Worm (Caenorhabditis elegans) whole organism, early embryonic: Measurements from ENCODE around the gene tftc-1.
A peak's percentile ranks its signal among the peaks of the same experiment; 100 is the strongest.

ENCODE experiments used
- B0310.2 ChIP-seq: sonication (generic microtip); optimal IDR thresholded peaks from 2 replicates; lab custom pipeline; 2016; ENCODE audit warnings: mild to moderate bottlenecking, missing genetic modification characterization, missing compliant biosample characterization
- F13C5.2 ChIP-seq: sonication (generic microtip); optimal IDR thresholded peaks from 2 replicates; lab custom pipeline; 2017; ENCODE audit warnings: mild to moderate bottlenecking, missing genetic modification characterization, inconsistent platforms, missing compliant biosample characterization
- aly-1 ChIP-seq: sonication (generic microtip); optimal IDR thresholded peaks from 2 replicates; lab custom pipeline; 2016; ENCODE audit warnings: missing genetic modification characterization, missing compliant biosample characterization
- ama-1 ChIP-seq: fragments of 150-350 bp; optimal IDR thresholded peaks from 2 replicates; lab custom pipeline; 2014
- ceh-13 ChIP-seq: fragments of 200-800 bp; sonication (Bioruptor generic); optimal IDR thresholded peaks from 2 replicates; lab custom pipeline; 2018; ENCODE audit warnings: mild to moderate bottlenecking, missing genetic modification characterization, missing compliant biosample characterization
- ceh-36 ChIP-seq: sonication (generic microtip); optimal IDR thresholded peaks from 2 replicates; lab custom pipeline; 2016; ENCODE audit warnings: missing genetic modification characterization, inconsistent platforms, missing compliant biosample characterization
- ets-7 ChIP-seq: sonication (generic microtip); optimal IDR thresholded peaks from 2 replicates; lab custom pipeline; 2016; ENCODE audit warnings: missing genotype, missing genetic modification characterization, missing compliant biosample characterization
- flt-1 ChIP-seq: fragments of 200-800 bp; sonication (Bioruptor generic); IDR thresholded peaks from 2 replicates; pipeline ENCODE4 v1.3.6; 2022; ENCODE audit warnings: missing genetic modification characterization, missing compliant biosample characterization
- hmbx-1 ChIP-seq: sonication (generic microtip); optimal IDR thresholded peaks from 2 replicates; lab custom pipeline; 2016; ENCODE audit warnings: mild to moderate bottlenecking, missing genetic modification characterization, missing compliant biosample characterization
- hmg-4 ChIP-seq: fragments of 200-800 bp; sonication (Bioruptor generic); optimal IDR thresholded peaks from 2 replicates; lab custom pipeline; 2018; ENCODE audit warnings: mild to moderate bottlenecking, missing genetic modification characterization, missing compliant biosample characterization
- hnd-1 ChIP-seq: sonication (generic microtip); optimal IDR thresholded peaks from 2 replicates; lab custom pipeline; 2016; ENCODE audit warnings: missing genetic modification characterization, missing compliant biosample characterization
- pes-1 ChIP-seq: fragments of 200-800 bp; sonication (Bioruptor generic); IDR thresholded peaks from 2 replicates; pipeline ENCODE4 v1.3.6; 2022; ENCODE audit warnings: missing genetic modification reagents, missing genetic modification characterization, missing compliant biosample characterization
- scrt-1 ChIP-seq: fragments of 200-800 bp; sonication (Bioruptor generic); IDR thresholded peaks from 2 replicates; pipeline ENCODE4 v1.3.6; 2022; ENCODE audit warnings: missing genetic modification characterization, missing compliant biosample characterization
- sea-1 ChIP-seq: fragments of 200-800 bp; sonication (Bioruptor generic); conservative IDR thresholded peaks from 2 replicates; pipeline ENCODE4 v1.3.6; 2022; ENCODE audit warnings: missing genetic modification characterization, missing compliant biosample characterization
- tbx-11 ChIP-seq: fragments of 200-800 bp; sonication (Bioruptor generic); IDR thresholded peaks from 2 replicates; pipeline ENCODE4 v1.3.6; 2022; ENCODE audit warnings: missing genetic modification characterization, missing compliant biosample characterization
- tbx-37 ChIP-seq: fragments of 200-800 bp; sonication (Bioruptor generic); conservative IDR thresholded peaks from 2 replicates; pipeline ENCODE4 v1.3.6; 2022; ENCODE audit warnings: missing genetic modification reagents, missing genetic modification characterization, missing compliant biosample characterization
- tra-4 ChIP-seq: sonication (generic microtip); optimal IDR thresholded peaks from 2 replicates; lab custom pipeline; 2017; ENCODE audit warnings: missing genetic modification characterization, missing compliant biosample characterization

Gene tftc-1

ce11 chrIV:2400651-2401050 lies 51.6 kb downstream of the tftc-1 start:
- TF ChIP-seq flt-1 (GFP tag; lab: Robert Waterston, UW): no peak
- no peak for TF ChIP-seq pes-1 (GFP tag; lab: Robert Waterston, UW)
- no peak for TF ChIP-seq sea-1 (GFP tag; lab: Robert Waterston, UW)
- no peak for TF ChIP-seq scrt-1 (GFP tag; lab: Robert Waterston, UW)
- TF ChIP-seq tra-4 (tag; lab: Kevin White, UChicago): no peak
- TF ChIP-seq hmbx-1: no peak
- TF ChIP-seq F13C5.2 (tag; lab: Kevin White, UChicago): no peak
- TF ChIP-seq tbx-37: no peak
- no peak for TF ChIP-seq tbx-11 (GFP tag; lab: Robert Waterston, UW)
- TF ChIP-seq hmg-4 (GFP tag; lab: Kevin White, UChicago): no peak
- TF ChIP-seq aly-1 (tag; lab: Kevin White, UChicago): no peak
- TF ChIP-seq ceh-36 (tag; lab: Kevin White, UChicago): no peak
- TF ChIP-seq ets-7 (tag; lab: Kevin White, UChicago): no peak
- no peak for TF ChIP-seq B0310.2 (tag; lab: Kevin White, UChicago)

- TF ChIP-seq tra-4 (tag; lab: Kevin White, UChicago) (no peak), ceh-36 (tag; lab: Kevin White, UChicago) (peak; percentile 97)
Observed at ce11 chrIV:2403374-2403773, 54.3 kb downstream of the tftc-1 start.

ce11 chrIV:2407704-2408103 lies 58.6 kb downstream of the tftc-1 start:
- no peak for TF ChIP-seq aly-1 (tag; lab: Kevin White, UChicago)
- no peak for TF ChIP-seq tbx-11 (GFP tag; lab: Robert Waterston, UW)
- no peak for TF ChIP-seq ets-7 (tag; lab: Kevin White, UChicago)

DNA sequence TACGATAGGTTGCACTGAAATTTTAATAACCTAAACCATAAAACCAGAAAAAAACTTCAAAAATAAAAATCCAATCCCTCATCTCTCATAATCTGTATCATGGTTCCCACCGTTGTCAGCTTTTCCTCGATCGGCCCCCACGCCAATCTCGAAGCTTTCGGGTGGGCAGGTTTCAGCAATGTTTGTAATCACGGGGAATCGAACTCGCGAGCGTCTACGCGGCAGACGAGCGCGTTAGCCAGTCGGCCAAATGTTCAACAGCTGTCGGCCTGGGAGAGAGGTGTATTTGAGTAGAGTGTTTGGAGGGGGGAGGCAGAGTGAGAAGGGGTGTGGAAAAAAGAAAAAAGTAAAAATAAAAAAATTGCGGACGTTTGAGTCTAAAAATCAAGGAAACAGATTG lies 59.4 kb downstream of the tftc-1 start:
- peak; percentile 98 for TF ChIP-seq F13C5.2 (tag; lab: Kevin White, UChicago)
- TF ChIP-seq B0310.2 (tag; lab: Kevin White, UChicago): peak; percentile 83
- peak; percentile 90 for TF ChIP-seq tbx-11 (GFP tag; lab: Robert Waterston, UW)
- TF ChIP-seq ceh-13 (GFP tag; lab: Kevin White, UChicago): peak; percentile 79
- TF ChIP-seq aly-1 (tag; lab: Kevin White, UChicago): peak; percentile 93
- TF ChIP-seq tra-4 (tag; lab: Kevin White, UChicago): peak; percentile 90
- peak; percentile 89 for TF ChIP-seq flt-1 (GFP tag; lab: Robert Waterston, UW)
- TF ChIP-seq ama-1 (lab: Kevin White, UChicago): no peak
- peak; percentile 86 for TF ChIP-seq sea-1 (GFP tag; lab: Robert Waterston, UW)
- TF ChIP-seq pes-1 (GFP tag; lab: Robert Waterston, UW): peak; percentile 92
- TF ChIP-seq ets-7 (tag; lab: Kevin White, UChicago): peak; percentile 68
- peak; percentile 72 for TF ChIP-seq hmbx-1
- TF ChIP-seq hmg-4 (GFP tag; lab: Kevin White, UChicago): peak; percentile 99
- peak; percentile 75 for TF ChIP-seq hnd-1 (tag; lab: Kevin White, UChicago)
- peak; percentile 94 for TF ChIP-seq scrt-1 (GFP tag; lab: Robert Waterston, UW)
- peak; percentile 82 for TF ChIP-seq tbx-37
- peak; percentile 92 for TF ChIP-seq ceh-36 (tag; lab: Kevin White, UChicago)

ce11 chrIV:2412370-2412962 lies 63.4 kb downstream of the tftc-1 start, which contains the start of gene Y38F2AR.12:
TSS of gene Y38F2AR.12 (minus strand) at chrIV:2412420.
- TF ChIP-seq flt-1 (GFP tag; lab: Robert Waterston, UW) (no peak), ets-7 (tag; lab: Kevin White, UChicago) (no peak), ceh-36 (tag; lab: Kevin White, UChicago) (no peak), tbx-11 (GFP tag; lab: Robert Waterston, UW) (no peak), pes-1 (GFP tag; lab: Robert Waterston, UW) (no peak), hmg-4 (GFP tag; lab: Kevin White, UChicago) (no peak), F13C5.2 (tag; lab: Kevin White, UChicago) (no peak)

ce11 chrIV:2416738-2417137 lies 67.7 kb downstream of the tftc-1 start:
- TF ChIP-seq B0310.2 (tag; lab: Kevin White, UChicago) (no peak), F13C5.2 (tag; lab: Kevin White, UChicago) (no peak), tbx-37 (no peak), sea-1 (GFP tag; lab: Robert Waterston, UW) (no peak), hmbx-1 (no peak)
